Fruit fly (Drosophila melanogaster) whole organism, wandering third instar larva: Measurements from ENCODE around the gene opm.

Source experiments
- Abd-B ChIP-seq: fragments of >200 bp; optimal IDR thresholded peaks from 2 replicates; lab custom pipeline; 2017; ENCODE audit warnings: missing biosample characterization, missing genetic modification characterization
- CG32264 ChIP-seq: fragments of 200-800 bp; sonication (Bioruptor generic); optimal IDR thresholded peaks from 2 replicates; lab custom pipeline; 2016; ENCODE audit warnings: missing biosample characterization, missing genetic modification characterization
- CG9705 ChIP-seq: fragments of 200-800 bp; sonication (Bioruptor generic); optimal IDR thresholded peaks from 2 replicates; lab custom pipeline; 2018; ENCODE audit warnings: missing biosample characterization, mild to moderate bottlenecking, missing genetic modification characterization
- CrebA ChIP-seq: fragments of 200-800 bp; sonication (Bioruptor generic); optimal IDR thresholded peaks from 2 replicates; lab custom pipeline; 2016; ENCODE audit warnings: missing biosample characterization, mild to moderate bottlenecking, missing genetic modification characterization, borderline replicate concordance
- Dfd ChIP-seq: fragments of >200 bp; optimal IDR thresholded peaks from 2 replicates; lab custom pipeline; 2017; ENCODE audit warnings: missing biosample characterization, missing genetic modification characterization
- Dif ChIP-seq: fragments of 200-275, 200-300 bp; sonication (Bioruptor generic); optimal IDR thresholded peaks from 2 replicates; lab custom pipeline; 2018; ENCODE audit warnings: missing biosample characterization, missing genetic modification characterization; ENCODE audit not compliant: partially characterized antibody
- GATAd ChIP-seq: sonication (Bioruptor generic); optimal IDR thresholded peaks from 2 replicates; lab custom pipeline; 2016; ENCODE audit warnings: missing biosample characterization, missing genetic modification characterization
- HLH106 ChIP-seq: fragments of 200-800 bp; optimal IDR thresholded peaks from 3 replicates; lab custom pipeline; 2019; ENCODE audit warnings: missing biosample characterization, mild to moderate bottlenecking, missing genetic modification characterization, moderate library complexity
- Hnf4 ChIP-seq: fragments of 200-800 bp; sonication (Bioruptor generic); optimal IDR thresholded peaks from 2 replicates; lab custom pipeline; 2016; ENCODE audit warnings: missing biosample characterization, mild to moderate bottlenecking, missing genetic modification characterization
- Hr78 ChIP-seq: fragments of >200 bp; optimal IDR thresholded peaks from 2 replicates; lab custom pipeline; 2017; ENCODE audit warnings: missing biosample characterization, missing genetic modification characterization
- Hr83 ChIP-seq: fragments of 200-300 bp; sonication (Bioruptor generic); optimal IDR thresholded peaks from 2 replicates; lab custom pipeline; 2016; ENCODE audit warnings: missing biosample characterization, mild to moderate bottlenecking, missing genetic modification characterization, moderate library complexity; ENCODE audit not compliant: poor library complexity, severe bottlenecking
- Jra ChIP-seq: sonication (Bioruptor generic); optimal IDR thresholded peaks from 2 replicates; lab custom pipeline; 2016; ENCODE audit warnings: missing biosample characterization, missing genetic modification characterization
- Mio ChIP-seq: sonication (Bioruptor generic); optimal IDR thresholded peaks from 2 replicates; lab custom pipeline; 2016; ENCODE audit warnings: missing biosample characterization, missing genetic modification characterization
- Myc ChIP-seq: fragments of >200 bp; optimal IDR thresholded peaks from 2 replicates; lab custom pipeline; 2017
- N ChIP-seq: fragments of >200 bp; optimal IDR thresholded peaks from 2 replicates; lab custom pipeline; 2018; ENCODE audit warnings: missing biosample characterization, missing external identifiers, missing genetic modification characterization
- OdsH ChIP-seq: fragments of 200-800 bp; sonication (Bioruptor generic); optimal IDR thresholded peaks from 2 replicates; lab custom pipeline; 2016; ENCODE audit warnings: missing biosample characterization, mild to moderate bottlenecking, missing genetic modification characterization
- Rel ChIP-seq, 2 experiments: fragments of 200-800 bp; sonication (Bioruptor generic) in 1 of 2; optimal IDR thresholded peaks; 2 replicates in 1 of 2; 3 replicates in 1 of 2; lab custom pipeline; 2016 to 2019; ENCODE audit warnings: mild to moderate bottlenecking in 2 of 2, missing biosample characterization in 2 of 2, missing genetic modification characterization in 2 of 2, moderate library complexity in 1 of 2
- Sp1 ChIP-seq: fragments of 200-800 bp; sonication (Bioruptor generic); optimal IDR thresholded peaks from 3 replicates; lab custom pipeline; 2019; ENCODE audit warnings: missing biosample characterization, mild to moderate bottlenecking, missing genetic modification characterization, moderate library complexity
- Vsx2 ChIP-seq: fragments of 200-300, 225-300 bp; sonication (Bioruptor generic); optimal IDR thresholded peaks from 2 replicates; lab custom pipeline; 2018; ENCODE audit warnings: missing biosample characterization, missing genetic modification characterization; ENCODE audit not compliant: partially characterized antibody
- br ChIP-seq: fragments of 200-800 bp; sonication (Bioruptor generic); optimal IDR thresholded peaks from 2 replicates; lab custom pipeline; 2016; ENCODE audit warnings: missing biosample characterization, missing genetic modification characterization
- brk ChIP-seq: fragments of 200-800 bp; sonication (Bioruptor generic); optimal IDR thresholded peaks from 2 replicates; lab custom pipeline; 2016; ENCODE audit warnings: missing biosample characterization, mild to moderate bottlenecking, missing genetic modification characterization
- dl ChIP-seq, 2 experiments: fragments of 175-275, 200-275 bp in 1 of 2; fragments of 200-275 bp in 1 of 2; sonication (Bioruptor generic); optimal IDR thresholded peaks; lab custom pipeline; 2018; ENCODE audit warnings: mild to moderate bottlenecking in 2 of 2, missing biosample characterization in 2 of 2, missing genetic modification characterization in 2 of 2, moderate library complexity in 2 of 2; ENCODE audit not compliant: partially characterized antibody in 2 of 2, insufficient read depth in 1 of 2
- dmrt93B ChIP-seq: fragments of 200-800 bp; sonication (Bioruptor generic); optimal IDR thresholded peaks from 2 replicates; lab custom pipeline; 2018; ENCODE audit warnings: missing biosample characterization, mild to moderate bottlenecking, missing genetic modification characterization
- dsf ChIP-seq: sonication (Bioruptor generic); optimal IDR thresholded peaks from 2 replicates; lab custom pipeline; 2016; ENCODE audit warnings: missing biosample characterization, missing genetic modification characterization, borderline replicate concordance
- ey ChIP-seq: fragments of 200-800 bp; sonication (Bioruptor generic); optimal IDR thresholded peaks from 2 replicates; lab custom pipeline; 2016; ENCODE audit warnings: missing biosample characterization, missing genetic modification characterization
- foxo ChIP-seq, 2 experiments: fragments of 200-800 bp; sonication (Bioruptor generic); optimal IDR thresholded peaks; 2 replicates in 1 of 2; 3 replicates in 1 of 2; lab custom pipeline; 2016 to 2017; ENCODE audit warnings: missing biosample characterization in 2 of 2, missing genetic modification characterization in 2 of 2
- fru ChIP-seq: fragments of 200-800 bp; sonication (Bioruptor generic); optimal IDR thresholded peaks from 3 replicates; lab custom pipeline; 2016; ENCODE audit warnings: missing biosample characterization, mild to moderate bottlenecking, missing genetic modification characterization
- h ChIP-seq: fragments of 200-800 bp; sonication (Bioruptor generic); optimal IDR thresholded peaks from 3 replicates; lab custom pipeline; 2016; ENCODE audit warnings: missing biosample characterization, mild to moderate bottlenecking, missing genetic modification characterization
- jim ChIP-seq: fragments of 175-275, 200-325 bp; sonication (Bioruptor generic); optimal IDR thresholded peaks from 2 replicates; lab custom pipeline; 2016; ENCODE audit warnings: missing biosample characterization, mild to moderate bottlenecking, missing genetic modification characterization
- lola ChIP-seq: fragments of >200 bp; optimal IDR thresholded peaks from 2 replicates; lab custom pipeline; 2017; ENCODE audit warnings: missing biosample characterization, missing genetic modification characterization
- pan ChIP-seq: fragments of >200 bp; optimal IDR thresholded peaks from 2 replicates; lab custom pipeline; 2017
- psq ChIP-seq: fragments of 200-800 bp; sonication (Bioruptor generic); optimal IDR thresholded peaks from 3 replicates; lab custom pipeline; 2017; ENCODE audit warnings: missing biosample characterization, mild to moderate bottlenecking, missing genetic modification characterization, moderate library complexity
- rgr ChIP-seq: fragments of 200-800 bp; sonication (Bioruptor generic); optimal IDR thresholded peaks from 3 replicates; lab custom pipeline; 2016; ENCODE audit warnings: missing biosample characterization, mild to moderate bottlenecking, missing genetic modification characterization
- sage ChIP-seq: fragments of 200-800 bp; sonication (Bioruptor generic); optimal IDR thresholded peaks from 2 replicates; lab custom pipeline; 2016; ENCODE audit warnings: missing biosample characterization, mild to moderate bottlenecking, missing genetic modification characterization
- sv ChIP-seq: fragments of 200-800 bp; sonication (Bioruptor generic); optimal IDR thresholded peaks from 3 replicates; lab custom pipeline; 2016; ENCODE audit warnings: missing biosample characterization, missing genetic modification characterization
- tai ChIP-seq: sonication (Bioruptor generic); optimal IDR thresholded peaks from 2 replicates; lab custom pipeline; 2016; ENCODE audit warnings: missing biosample characterization, missing genetic modification characterization
- usp ChIP-seq: fragments of >200 bp; optimal IDR thresholded peaks from 2 replicates; lab custom pipeline; 2017; ENCODE audit warnings: missing biosample characterization, missing genetic modification characterization
- woc ChIP-seq: sonication (Bioruptor generic); optimal IDR thresholded peaks from 2 replicates; lab custom pipeline; 2016; ENCODE audit warnings: missing biosample characterization, mild to moderate bottlenecking, missing genetic modification characterization

The opm gene

DNA sequence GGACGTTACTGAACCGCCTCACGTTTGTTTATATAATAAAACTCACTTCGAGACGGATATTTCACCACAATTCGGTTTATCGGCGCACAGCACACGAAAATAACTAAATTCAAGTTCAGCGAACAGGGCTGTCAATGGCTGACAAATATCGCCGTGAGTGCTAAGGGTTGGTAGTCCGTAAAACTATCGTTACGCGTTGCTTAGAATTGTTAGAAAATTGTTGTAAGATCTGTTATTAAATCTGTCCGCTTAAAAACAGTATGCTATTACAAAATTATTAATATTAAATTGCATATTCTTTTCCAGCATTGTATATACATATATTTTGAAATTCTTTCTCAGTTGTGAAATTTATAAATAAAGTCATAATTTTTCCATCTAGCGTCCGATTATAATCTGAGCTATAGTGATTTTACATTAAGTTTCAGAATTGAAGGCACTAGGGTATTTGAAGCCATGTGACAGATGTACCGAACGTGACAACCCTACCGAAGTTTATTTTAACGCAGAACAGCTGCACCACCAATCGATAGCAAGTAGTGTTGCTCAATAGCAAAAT lies 18.4 kb upstream of the opm start, which contains the start of gene Cox17:
TSS of gene Cox17 (minus strand) at position 120 of the 559 bp plus-strand sequence.
- TF ChIP-seq psq (GFP tag; lab: Kevin White, UChicago) = peak; percentile 75
- no peak for TF ChIP-seq Abd-B (GFP tag; lab: Kevin White, UChicago)
- TF ChIP-seq sage (GFP tag; lab: Kevin White, UChicago) = peak; percentile 20
- TF ChIP-seq h (GFP tag; lab: Kevin White, UChicago) = peak; percentile 84
- TF ChIP-seq woc = peak; percentile 83
- peak; percentile 7 for TF ChIP-seq Dfd (GFP tag; lab: Kevin White, UChicago)
- peak; percentile 76 for TF ChIP-seq rgr (GFP tag; lab: Kevin White, UChicago)
- peak; percentile 81 for TF ChIP-seq sv (GFP tag; lab: Kevin White, UChicago)
- TF ChIP-seq HLH106 (tag; lab: Kevin White, UChicago) = peak; percentile 85
- TF ChIP-seq jim = no peak
- TF ChIP-seq fru (GFP tag; lab: Kevin White, UChicago) = peak; percentile 83
- peak; percentile 73 for TF ChIP-seq OdsH (GFP tag; lab: Kevin White, UChicago)
- no peak for TF ChIP-seq dl (GFP tag; optimal IDR thresholded peaks at IDR 0.05; lab: Kevin White, UChicago; ENCODE audit: insufficient read depth in 1 of 2, partially characterized antibody in 2 of 2)
- no peak for TF ChIP-seq Rel (GFP tag; optimal IDR thresholded peaks at IDR 0.05; lab: Kevin White, UChicago)
- peak; percentile 51 for TF ChIP-seq Rel (tag; optimal IDR thresholded peaks at IDR 0.05; lab: Kevin White, UChicago)
- peak; percentile 74 for TF ChIP-seq brk (GFP tag; lab: Kevin White, UChicago)
- peak; percentile 75 for TF ChIP-seq ey (GFP tag; lab: Kevin White, UChicago)
- no peak for TF ChIP-seq Mio (GFP tag; lab: Kevin White, UChicago)
- TF ChIP-seq CG32264 (GFP tag; lab: Kevin White, UChicago) = peak; percentile 3
- TF ChIP-seq Dif (GFP tag; lab: Kevin White, UChicago) = no peak
- no peak for TF ChIP-seq pan (lab: Kevin White, UChicago)
- no peak for TF ChIP-seq Vsx2 (GFP tag; lab: Kevin White, UChicago)
- TF ChIP-seq GATAd (GFP tag; lab: Kevin White, UChicago) = peak; percentile 31
- peak; percentile 70 for TF ChIP-seq CG9705 (GFP tag; lab: Kevin White, UChicago)
- TF ChIP-seq Myc (lab: Kevin White, UChicago) = peak; percentile 57
- peak; percentile 82 for TF ChIP-seq tai (GFP tag; lab: Kevin White, UChicago)
- TF ChIP-seq usp (GFP tag; lab: Kevin White, UChicago) = no peak
- peak; percentile 81 for TF ChIP-seq Sp1
- TF ChIP-seq foxo (GFP tag; optimal IDR thresholded peaks at IDR 0.05; lab: Kevin White, UChicago) = peak in 1 of 2 experiments; percentile 86
- no peak for TF ChIP-seq N
- TF ChIP-seq br (GFP tag; lab: Kevin White, UChicago) = peak; percentile 70
- no peak for TF ChIP-seq Hr78 (GFP tag; lab: Kevin White, UChicago)
- TF ChIP-seq dmrt93B (GFP tag; lab: Kevin White, UChicago) = peak; percentile 75
- TF ChIP-seq CrebA (GFP tag; lab: Kevin White, UChicago) = no peak
- TF ChIP-seq Jra = peak; percentile 77
- peak; percentile 70 for TF ChIP-seq dsf (GFP tag; lab: Kevin White, UChicago)
- no peak for TF ChIP-seq lola (GFP tag; lab: Kevin White, UChicago)
- peak; percentile 47 for TF ChIP-seq Hr83 (GFP tag; lab: Kevin White, UChicago)
- TF ChIP-seq Hnf4 (GFP tag; lab: Kevin White, UChicago) = peak; percentile 73

dm6 chrX:15082681-15083080 lies 16.4 kb upstream of the opm start, which contains the start of gene CG33178:
Gene CG33178, plus strand, starts transcription at chrX:15082827.
- TF ChIP-seq Myc (lab: Kevin White, UChicago) (no peak), CrebA (GFP tag; lab: Kevin White, UChicago) (no peak), psq (GFP tag; lab: Kevin White, UChicago) (no peak), h (GFP tag; lab: Kevin White, UChicago) (no peak), CG32264 (GFP tag; lab: Kevin White, UChicago) (no peak), Hr78 (GFP tag; lab: Kevin White, UChicago) (no peak), brk (GFP tag; lab: Kevin White, UChicago) (no peak), Dif (GFP tag; lab: Kevin White, UChicago) (no peak)
